Worm (Caenorhabditis elegans): ENCODE results near the gene H20E11.2.
A peak's percentile ranks its signal among the peaks of the same experiment; 100 is the strongest.

The H20E11.2 gene

ce11 chrIV:6818369-6818768 lies 9.2 kb upstream of the H20E11.2 start, which contains the start of gene C17H12.8:
Gene C17H12.8, plus strand, starts transcription at chrIV:6818703.
- TF ChIP-seq nhr-85 (tag) (peak; percentile 44), grh-1 (GFP tag; IDR thresholded peaks at IDR 0.05) (no peak), pax-3 (tag; optimal IDR thresholded peaks at IDR 0.05) (no peak), elt-2 (tag; optimal IDR thresholded peaks at IDR 0.05) (peak; percentile 72), pag-3 (tag; optimal IDR thresholded peaks at IDR 0.05; ENCODE audit: borderline replicate concordance, insufficient read depth) (no peak), efl-1 (optimal IDR thresholded peaks at IDR 0.05) (no peak), efl-1 (GFP tag; optimal IDR thresholded peaks at IDR 0.05 in 1 of 2) (peak in 1 of 2 experiments; percentile 61), blmp-1 (tag; optimal IDR thresholded peaks at IDR 0.05) (no peak)

- TF ChIP-seq nhr-85 (tag) (peak; percentile 40), unc-62 (GFP tag; optimal IDR thresholded peaks at IDR 0.05) (no peak)
Observed at ce11 chrIV:6821709-6822108, 5.9 kb upstream of the H20E11.2 start.

ce11 chrIV:6822406-6822805 lies 5.2 kb upstream of the H20E11.2 start, which contains the start of gene C17H12.6:
Gene C17H12.6, minus strand, starts transcription at chrIV:6822506.
- TF ChIP-seq fkh-10 (GFP tag; optimal IDR thresholded peaks at IDR 0.05) (no peak), efl-1 (optimal IDR thresholded peaks at IDR 0.05) (no peak), efl-1 (GFP tag; optimal IDR thresholded peaks at IDR 0.05 in 1 of 2) (peak in 1 of 2 experiments; percentile 34)

ce11 chrIV:6824622-6825021 lies 3.0 kb upstream of the H20E11.2 start, which contains the start of gene H20E11.3:
Gene H20E11.3, plus strand, starts transcription at chrIV:6824816.
- TF ChIP-seq fkh-4 (tag; optimal IDR thresholded peaks at IDR 0.05; ENCODE audit: borderline replicate concordance) (no peak), unc-130 (tag; optimal IDR thresholded peaks at IDR 0.05) (no peak), alr-1 (tag; optimal IDR thresholded peaks at IDR 0.05; ENCODE audit: borderline replicate concordance) (no peak), mab-9 (GFP tag; IDR thresholded peaks at IDR 0.05) (no peak), efl-3 (GFP tag; optimal IDR thresholded peaks at IDR 0.05) (no peak), unc-62 (GFP tag; optimal IDR thresholded peaks at IDR 0.05) (no peak), nhr-47 (tag; optimal IDR thresholded peaks at IDR 0.05) (no peak), ceh-82 (tag; optimal IDR thresholded peaks at IDR 0.05) (no peak), hlh-4 (tag; optimal IDR thresholded peaks at IDR 0.05) (no peak)

- TF ChIP-seq dsc-1 (tag; optimal IDR thresholded peaks at IDR 0.05) (no peak), mab-9 (GFP tag; IDR thresholded peaks at IDR 0.05) (no peak), nhr-28 (tag; optimal IDR thresholded peaks at IDR 0.05) (no peak), nhr-12 (tag; optimal IDR thresholded peaks at IDR 0.05) (no peak), ceh-88 (GFP tag; IDR thresholded peaks at IDR 0.05) (no peak), elt-2 (tag; optimal IDR thresholded peaks at IDR 0.05) (peak; percentile 52), tbx-2 (tag; optimal IDR thresholded peaks at IDR 0.05) (no peak)
Observed at ce11 chrIV:6829902-6830301, 2.3 kb downstream of the H20E11.2 start, which contains the start of gene H20E11.1. Gene H20E11.1, plus strand, starts transcription at chrIV:6830145.

- TF ChIP-seq ceh-90 (tag; optimal IDR thresholded peaks at IDR 0.05): no peak
- no peak for TF ChIP-seq nhr-47 (tag; optimal IDR thresholded peaks at IDR 0.05)
- TF ChIP-seq pag-3 (tag; optimal IDR thresholded peaks at IDR 0.05; ENCODE audit: borderline replicate concordance, insufficient read depth): no peak
- TF ChIP-seq ces-1 (GFP tag; optimal IDR thresholded peaks at IDR 0.05): no peak
- TF ChIP-seq sptf-1 (tag; optimal IDR thresholded peaks at IDR 0.05): no peak
- no peak for TF ChIP-seq nhr-85 (tag)
- no peak for TF ChIP-seq aly-2 (tag; optimal IDR thresholded peaks at IDR 0.05)
- TF ChIP-seq nhr-20 (tag; optimal IDR thresholded peaks at IDR 0.05): no peak
- TF ChIP-seq tbx-2 (tag; optimal IDR thresholded peaks at IDR 0.05): no peak
- no peak for TF ChIP-seq ceh-88 (GFP tag; IDR thresholded peaks at IDR 0.05)
- TF ChIP-seq nhr-12 (tag; optimal IDR thresholded peaks at IDR 0.05): no peak
- TF ChIP-seq unc-30 (tag; optimal IDR thresholded peaks at IDR 0.05): no peak
- TF ChIP-seq fkh-8 (tag; optimal IDR thresholded peaks at IDR 0.05): no peak
- no peak for TF ChIP-seq hpl-2 (GFP tag; optimal IDR thresholded peaks at IDR 0.05)
- no peak for TF ChIP-seq elt-3 (tag; optimal IDR thresholded peaks at IDR 0.05)
- TF ChIP-seq F16B12.6 (tag; optimal IDR thresholded peaks at IDR 0.05): no peak
- TF ChIP-seq ceh-82 (tag; optimal IDR thresholded peaks at IDR 0.05): no peak
- no peak for TF ChIP-seq unc-62 (GFP tag; optimal IDR thresholded peaks at IDR 0.05)
- TF ChIP-seq ceh-63 (GFP tag; optimal IDR thresholded peaks at IDR 0.05): no peak
- TF ChIP-seq zip-4 (GFP tag; optimal IDR thresholded peaks at IDR 0.05): no peak
Observed at ce11 chrIV:6832194-6832593, 4.6 kb downstream of the H20E11.2 start.
